Worm (Caenorhabditis elegans) whole organism, L1 larva: ENCODE measurements around the gene Y53C12A.10.
A peak's percentile ranks its signal among the peaks of the same experiment; 100 is the strongest.

Source experiments
- C04F5.9 ChIP-seq: sonication (generic microtip); optimal IDR thresholded peaks from 2 replicates; lab custom pipeline; 2016; ENCODE audit warnings: missing genetic modification characterization, missing compliant biosample characterization
- Y116A8C.19 ChIP-seq: sonication (generic microtip); optimal IDR thresholded peaks from 2 replicates; lab custom pipeline; 2016; ENCODE audit warnings: missing compliant biosample characterization, missing genetic modification characterization, borderline replicate concordance
- blmp-1 ChIP-seq: fragments of 150-350 bp; optimal IDR thresholded peaks from 2 replicates; lab custom pipeline; 2014; ENCODE audit warnings: missing biosample characterization, missing genetic modification characterization
- ceh-63 ChIP-seq: fragments of 200-800 bp; sonication (Bioruptor generic); optimal IDR thresholded peaks from 2 replicates; lab custom pipeline; 2018; ENCODE audit warnings: mild to moderate bottlenecking, missing genetic modification characterization, missing compliant biosample characterization
- ceh-82 ChIP-seq, 3 experiments: fragments of 150-350 bp in 1 of 3; sonication (generic microtip) in 2 of 3; optimal IDR thresholded peaks; 2 replicates each; lab custom pipeline; 2014 to 2017; ENCODE audit warnings: missing biosample characterization in 3 of 3, missing genetic modification characterization in 3 of 3
- dpl-1 ChIP-seq, 3 experiments: fragments of 150-350 bp in 2 of 3; sonication (generic microtip) in 1 of 3; optimal IDR thresholded peaks; 2 replicates each; lab custom pipeline; 2014 to 2017; ENCODE audit warnings: missing biosample characterization in 3 of 3, missing genetic modification characterization in 3 of 3, missing genetic modification reagents in 3 of 3
- dsc-1 ChIP-seq: sonication (generic microtip); optimal IDR thresholded peaks from 2 replicates; lab custom pipeline; 2016; ENCODE audit warnings: mild to moderate bottlenecking, missing genetic modification characterization, missing compliant biosample characterization
- efl-1 ChIP-seq, 4 experiments: fragments of 150-350 bp; optimal IDR thresholded peaks in 3 of 4; peaks in 1 of 4; 1 replicate in 1 of 4; 2 replicates in 3 of 4; lab custom pipeline; 2014; ENCODE audit warnings: missing biosample characterization in 2 of 4, missing genetic modification characterization in 2 of 4, missing genetic modification reagents in 2 of 4
- egl-13 ChIP-seq: sonication (generic microtip); optimal IDR thresholded peaks from 2 replicates; lab custom pipeline; 2016; ENCODE audit warnings: missing genotype, missing genetic modification reagents, missing genetic modification characterization, missing compliant biosample characterization
- elt-2 ChIP-seq: sonication (generic microtip); optimal IDR thresholded peaks from 2 replicates; lab custom pipeline; 2016; ENCODE audit warnings: missing genetic modification characterization, mild to moderate bottlenecking, inconsistent platforms, missing compliant biosample characterization, missing genetic modification reagents
- ets-5 ChIP-seq: fragments of 200-800 bp; sonication (Bioruptor generic); IDR thresholded peaks from 2 replicates; pipeline ENCODE4 v1.3.6; 2022; ENCODE audit warnings: missing genetic modification characterization, missing compliant biosample characterization
- fkh-10 ChIP-seq: sonication (generic microtip); optimal IDR thresholded peaks from 2 replicates; lab custom pipeline; 2017; ENCODE audit warnings: missing biosample characterization, missing genetic modification reagents, missing genetic modification characterization
- irx-1 ChIP-seq: sonication (generic microtip); optimal IDR thresholded peaks from 2 replicates; lab custom pipeline; 2016; ENCODE audit warnings: missing genetic modification characterization, missing compliant biosample characterization
- lin-14 ChIP-seq: fragments of 200-800 bp; sonication (Bioruptor generic); optimal IDR thresholded peaks from 2 replicates; lab custom pipeline; 2018; ENCODE audit warnings: mild to moderate bottlenecking, missing genetic modification characterization, moderate library complexity, missing compliant biosample characterization
- lsy-2 ChIP-seq, 2 experiments: fragments of 150-350 bp; optimal IDR thresholded peaks; 2 replicates each; lab custom pipeline; 2014; ENCODE audit warnings: missing biosample characterization in 2 of 2, missing genetic modification characterization in 2 of 2
- nhr-19 ChIP-seq: fragments of 200-800 bp; sonication (Bioruptor generic); conservative IDR thresholded peaks from 2 replicates; pipeline ENCODE4 v1.3.6; 2022; ENCODE audit warnings: missing genetic modification characterization, missing compliant biosample characterization
- nhr-20 ChIP-seq: sonication (generic microtip); optimal IDR thresholded peaks from 2 replicates; lab custom pipeline; 2016; ENCODE audit warnings: mild to moderate bottlenecking, missing genetic modification characterization, missing compliant biosample characterization
- nhr-28 ChIP-seq: fragments of 150-350 bp; optimal IDR thresholded peaks from 2 replicates; lab custom pipeline; 2014; ENCODE audit warnings: missing biosample characterization, missing genetic modification characterization
- nhr-47 ChIP-seq: sonication (generic microtip); optimal IDR thresholded peaks from 2 replicates; lab custom pipeline; 2016; ENCODE audit warnings: mild to moderate bottlenecking, missing genetic modification characterization, moderate library complexity, missing compliant biosample characterization
- nhr-77 ChIP-seq: fragments of 150-350 bp; optimal IDR thresholded peaks from 2 replicates; lab custom pipeline; 2014; ENCODE audit warnings: missing biosample characterization, missing genetic modification characterization
- pax-3 ChIP-seq: fragments of 200-800 bp; sonication (Bioruptor generic); optimal IDR thresholded peaks from 2 replicates; lab custom pipeline; 2018; ENCODE audit warnings: mild to moderate bottlenecking, missing genetic modification characterization, moderate library complexity, missing compliant biosample characterization
- rnt-1 ChIP-seq: sonication (generic microtip); optimal IDR thresholded peaks from 2 replicates; lab custom pipeline; 2016; ENCODE audit warnings: mild to moderate bottlenecking, missing genetic modification characterization, moderate library complexity, missing compliant biosample characterization
- sptf-1 ChIP-seq: fragments of 150-350 bp; optimal IDR thresholded peaks from 2 replicates; lab custom pipeline; 2014; ENCODE audit warnings: missing biosample characterization, missing genetic modification characterization
- unc-86 ChIP-seq: sonication (generic microtip); optimal IDR thresholded peaks from 2 replicates; lab custom pipeline; 2016; ENCODE audit warnings: missing genetic modification characterization, missing compliant biosample characterization
- vab-15 ChIP-seq: sonication (generic microtip); optimal IDR thresholded peaks from 2 replicates; lab custom pipeline; 2017; ENCODE audit warnings: missing genotype, mild to moderate bottlenecking, missing genetic modification characterization, missing compliant biosample characterization

Y53C12A.10 gene

DNA sequence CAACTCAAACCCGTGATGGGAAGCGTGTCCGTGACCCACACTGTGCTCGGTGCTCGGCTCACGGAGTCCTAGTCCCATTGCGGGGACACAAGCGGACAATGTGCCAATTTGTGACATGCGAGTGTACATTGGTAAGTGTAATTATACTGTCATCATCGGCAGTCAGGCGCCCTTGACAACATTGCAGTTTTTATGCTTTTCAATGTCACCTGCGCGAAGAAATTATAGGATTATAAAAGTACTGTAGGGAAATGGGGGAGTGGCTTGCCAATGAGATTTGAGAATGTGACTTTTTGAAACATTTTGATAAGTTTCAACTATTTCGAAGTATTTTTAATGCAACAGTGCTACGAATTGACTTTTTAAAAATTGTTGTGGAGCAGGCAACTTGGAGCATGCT lies 31.1 kb upstream of the Y53C12A.10 start:
- TF ChIP-seq lin-14, result no peak
- TF ChIP-seq unc-86 (tag; lab: Kevin White, UChicago), result no peak

ce11 chrII:9731810-9732209 lies 27.2 kb upstream of the Y53C12A.10 start, which contains the start of gene mab-3:
Gene mab-3, plus strand, starts transcription at chrII:9732137.
- TF ChIP-seq lin-14, result peak; percentile 61
- peak; percentile 15 for TF ChIP-seq rnt-1 (tag; lab: Kevin White, UChicago)
- peak; percentile 34; the same call in 1 of the 2 replicates for TF ChIP-seq nhr-19 (GFP tag; lab: Robert Waterston, UW)
- TF ChIP-seq, all 84 proteins: peak for 3; not testable (repeated sequence) for 81

DNA sequence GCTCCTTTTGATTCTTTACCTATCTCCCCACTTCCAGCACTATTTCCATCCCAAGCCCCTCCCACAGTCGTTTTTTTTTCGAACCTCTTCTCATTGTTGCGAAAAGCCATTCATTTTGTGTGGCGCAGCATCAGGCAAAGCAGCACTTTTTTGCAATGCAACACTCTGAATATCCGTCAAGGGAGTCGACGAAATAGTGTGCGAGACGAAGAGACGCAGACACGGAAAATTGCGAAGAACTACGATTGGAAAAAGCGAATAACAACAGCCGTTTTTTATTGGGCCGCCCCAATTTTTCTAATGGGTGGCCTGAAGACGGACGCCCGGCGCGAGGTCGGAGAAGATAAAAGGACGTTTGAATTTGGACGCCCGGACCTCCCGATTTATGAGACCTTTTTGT lies 25.2 kb upstream of the Y53C12A.10 start:
- no peak for TF ChIP-seq efl-1 (optimal IDR thresholded peaks at IDR 0.05; lab: Kevin White, UChicago)
- TF ChIP-seq efl-1 (GFP tag; optimal IDR thresholded peaks at IDR 0.05 in 1 of 2; lab: Kevin White, UChicago), result peak in 1 of 2 experiments; percentile 12
- TF ChIP-seq lin-14, result peak; percentile 46
- no peak for TF ChIP-seq dsc-1 (tag; lab: Kevin White, UChicago)

ce11 chrII:9729196-9729595 lies 24.6 kb upstream of the Y53C12A.10 start:
- TF ChIP-seq lin-14 (peak; percentile 13), egl-13 (tag; lab: Kevin White, UChicago) (no peak), blmp-1 (peak; percentile 74)

- TF ChIP-seq ceh-82 (tag; optimal IDR thresholded peaks at IDR 0.05; lab: Kevin White, UChicago), result no peak
- TF ChIP-seq fkh-10 (GFP tag; lab: Kevin White, UChicago), result peak; percentile 92
- no peak for TF ChIP-seq nhr-20 (tag; lab: Kevin White, UChicago)
- TF ChIP-seq lin-14, result peak; percentile 19
These were observed 23.9 kb upstream of the Y53C12A.10 start for ce11 chrII:9728506-9728905.

- TF ChIP-seq dsc-1 (tag; lab: Kevin White, UChicago) (peak; percentile 64), nhr-77 (tag; lab: Kevin White, UChicago) (no peak), rnt-1 (tag; lab: Kevin White, UChicago) (peak; percentile 55), lin-14 (peak; percentile 81), lsy-2 (tag; optimal IDR thresholded peaks at IDR 0.05; lab: Kevin White, UChicago) (peak in 1 of 2 experiments; percentile 8)
- TF ChIP-seq, all 84 proteins: peak for 4
These were observed 22.6 kb upstream of the Y53C12A.10 start for ce11 chrII:9727192-9727699.

DNA sequence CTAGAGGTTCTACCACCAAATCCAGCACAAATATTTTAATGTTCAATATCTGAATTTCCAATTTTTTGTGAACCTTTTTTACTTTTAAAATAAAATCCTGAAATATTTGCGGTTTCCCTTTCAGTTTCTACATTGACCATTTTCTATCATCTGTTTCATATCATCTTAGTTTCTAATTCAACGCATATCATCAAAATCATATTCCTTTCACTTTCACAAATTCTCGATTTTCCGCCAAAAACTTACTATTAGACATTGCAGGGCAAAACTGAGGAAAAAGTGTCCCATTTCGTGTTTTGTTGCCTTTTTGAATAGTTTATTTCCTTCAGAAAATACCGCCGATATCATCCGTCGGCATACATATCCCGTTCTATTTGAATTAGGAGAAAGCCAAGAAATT lies 20.4 kb upstream of the Y53C12A.10 start:
- TF ChIP-seq irx-1 (tag; lab: Kevin White, UChicago) (no peak), blmp-1 (peak; percentile 84)
- TF ChIP-seq, all 84 proteins: peak for 1

- no peak for TF ChIP-seq C04F5.9 (tag; lab: Kevin White, UChicago)
- no peak for TF ChIP-seq nhr-47 (tag; lab: Kevin White, UChicago)
- TF ChIP-seq dpl-1 (GFP tag; optimal IDR thresholded peaks at IDR 0.05; lab: Kevin White, UChicago), result no peak
- TF ChIP-seq ceh-63, result no peak
- no peak for TF ChIP-seq Y116A8C.19
- TF ChIP-seq nhr-28, result no peak
- TF ChIP-seq sptf-1, result no peak
- no peak for TF ChIP-seq ets-5 (GFP tag; lab: Robert Waterston, UW)
- no peak for TF ChIP-seq elt-2 (tag; lab: Kevin White, UChicago)
- no peak for TF ChIP-seq pax-3 (tag; lab: Kevin White, UChicago)
- TF ChIP-seq vab-15 (tag; lab: Kevin White, UChicago), result no peak
These were observed 19.8 kb upstream of the Y53C12A.10 start, which contains the start of gene cutl-2 for ce11 chrII:9724464-9724863. Gene cutl-2, minus strand, starts transcription at chrII:9724673.
